Fruit fly (Drosophila melanogaster) Kc167 (cell line): ENCODE data around the gene CG9747.

Experiments
- Myc ChIP-seq: fragments of >200 bp; optimal IDR thresholded peaks from 2 replicates; lab custom pipeline; 2017; ENCODE audit warnings: missing external identifiers
- Sin3A ChIP-seq: fragments of >200 bp; optimal IDR thresholded peaks from 2 replicates; lab custom pipeline; 2018; ENCODE audit warnings: missing external identifiers
- h ChIP-seq: fragments of >200 bp; optimal IDR thresholded peaks from 3 replicates; lab custom pipeline; 2018; ENCODE audit warnings: missing external identifiers
- insv ChIP-seq: fragments of >200 bp; optimal IDR thresholded peaks from 3 replicates; lab custom pipeline; 2018; ENCODE audit warnings: missing external identifiers
- psq ChIP-seq: fragments of >200 bp; optimal IDR thresholded peaks from 2 replicates; lab custom pipeline; 2017; ENCODE audit warnings: missing external identifiers
- ttk ChIP-seq: sonication (Bioruptor generic); optimal IDR thresholded peaks from 2 replicates; lab custom pipeline; 2017; ENCODE audit warnings: missing external identifiers

CG9747 gene

DNA sequence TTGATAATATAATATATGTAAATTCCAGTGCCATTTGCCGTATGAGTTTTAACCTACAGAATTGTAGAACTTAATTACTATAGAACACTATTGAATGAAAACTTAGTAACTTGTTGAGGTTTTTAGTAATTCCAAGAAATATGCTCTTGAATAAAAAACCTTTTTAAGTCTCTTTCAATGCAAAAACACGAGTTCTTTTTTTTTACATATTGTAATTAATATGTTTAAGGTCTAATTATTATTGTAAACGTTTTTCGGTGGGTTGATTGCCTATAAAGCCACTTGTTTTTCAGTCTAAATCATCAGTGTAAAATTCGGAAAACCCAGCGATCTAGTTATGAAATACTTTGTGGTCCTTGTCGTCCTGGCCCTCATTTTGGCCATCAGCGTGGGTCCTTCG, 18.6 kb upstream of the CG9747 start, which contains the start of gene Anp:
Gene Anp (plus strand): TSS at position 301 of the 400 bp plus-strand sequence.
- TF ChIP-seq h (no peak), Myc (lab: Kevin White, UChicago) (no peak), insv (lab: Kevin White, UChicago) (no peak), ttk (lab: Kevin White, UChicago) (no peak), psq (lab: Kevin White, UChicago) (no peak), Sin3A (lab: Kevin White, UChicago) (no peak)

DNA sequence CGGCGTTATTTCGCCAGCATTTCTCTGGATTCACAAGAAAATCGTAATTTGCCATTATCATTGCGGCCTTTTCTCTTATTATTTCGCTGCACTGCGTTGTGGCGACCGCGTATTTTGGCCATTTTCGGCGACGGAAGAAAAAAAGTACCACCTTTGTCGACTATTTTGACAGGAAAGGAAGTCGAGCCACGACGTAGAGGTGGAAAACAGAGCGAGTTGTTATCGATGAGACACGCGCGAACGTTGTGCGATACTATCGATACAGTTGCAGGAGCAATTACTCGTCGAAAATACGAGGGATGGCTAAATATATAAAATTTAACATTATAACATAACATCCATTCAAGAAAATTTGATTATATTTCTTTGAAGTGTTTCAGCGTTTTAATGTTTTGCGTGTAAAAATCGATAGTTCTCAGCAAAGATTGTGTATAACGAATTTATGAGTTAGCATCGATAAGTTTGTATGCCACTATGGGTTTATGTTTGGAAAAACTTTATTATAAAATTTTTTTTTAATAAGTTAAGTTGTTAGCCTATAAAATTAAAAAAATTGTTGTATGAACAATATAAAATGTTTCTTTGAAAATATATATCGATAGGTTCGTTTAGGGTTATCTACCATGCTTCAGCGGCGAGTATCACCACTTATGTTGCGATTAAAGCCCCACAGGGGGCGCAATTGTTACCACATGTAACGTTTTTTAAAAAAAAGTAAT, 17.9 kb upstream of the CG9747 start, which contains the start of gene RpS7:
Gene RpS7 (minus strand): TSS at position 255 of the 719 bp plus-strand sequence.
- TF ChIP-seq insv (lab: Kevin White, UChicago) (no peak), h (no peak), ttk (lab: Kevin White, UChicago) (no peak), Sin3A (lab: Kevin White, UChicago) (no peak), psq (lab: Kevin White, UChicago) (no peak), Myc (lab: Kevin White, UChicago) (no peak)

- TF ChIP-seq ttk (lab: Kevin White, UChicago) (no peak), insv (lab: Kevin White, UChicago) (no peak), psq (lab: Kevin White, UChicago) (no peak), Myc (lab: Kevin White, UChicago) (no peak), h (no peak), Sin3A (lab: Kevin White, UChicago) (no peak)
Measured at dm6 chr3R:30208011-30208410, 17.0 kb upstream of the CG9747 start.

DNA sequence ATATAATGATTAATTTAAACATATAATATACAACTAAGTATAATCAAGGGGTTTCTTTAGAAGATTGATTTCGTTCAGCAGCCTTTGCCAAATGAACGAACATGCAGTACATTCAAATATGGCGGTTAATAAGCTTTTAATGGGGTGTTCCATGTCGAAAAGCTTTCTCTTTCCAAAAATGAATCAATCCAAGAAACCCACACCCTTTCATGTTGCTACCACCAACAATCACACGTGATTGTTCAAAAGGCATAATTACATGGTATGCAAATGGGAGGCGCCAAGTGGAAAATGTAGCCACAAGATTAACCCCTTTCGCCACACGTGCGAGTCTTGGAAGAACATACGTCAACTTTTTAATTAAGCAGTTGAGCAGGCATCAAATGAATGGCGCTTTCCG, 14.9 kb upstream of the CG9747 start:
- no peak for TF ChIP-seq Myc (lab: Kevin White, UChicago)
- no peak for TF ChIP-seq insv (lab: Kevin White, UChicago)
- TF ChIP-seq ttk (lab: Kevin White, UChicago), result no peak
- no peak for TF ChIP-seq psq (lab: Kevin White, UChicago)
- no peak for TF ChIP-seq h
- no peak for TF ChIP-seq Sin3A (lab: Kevin White, UChicago)

- TF ChIP-seq psq (lab: Kevin White, UChicago) (no peak), ttk (lab: Kevin White, UChicago) (no peak), h (no peak), Sin3A (lab: Kevin White, UChicago) (no peak), insv (lab: Kevin White, UChicago) (no peak), Myc (lab: Kevin White, UChicago) (no peak)
Measured at dm6 chr3R:30204004-30204603, 13.1 kb upstream of the CG9747 start.

DNA sequence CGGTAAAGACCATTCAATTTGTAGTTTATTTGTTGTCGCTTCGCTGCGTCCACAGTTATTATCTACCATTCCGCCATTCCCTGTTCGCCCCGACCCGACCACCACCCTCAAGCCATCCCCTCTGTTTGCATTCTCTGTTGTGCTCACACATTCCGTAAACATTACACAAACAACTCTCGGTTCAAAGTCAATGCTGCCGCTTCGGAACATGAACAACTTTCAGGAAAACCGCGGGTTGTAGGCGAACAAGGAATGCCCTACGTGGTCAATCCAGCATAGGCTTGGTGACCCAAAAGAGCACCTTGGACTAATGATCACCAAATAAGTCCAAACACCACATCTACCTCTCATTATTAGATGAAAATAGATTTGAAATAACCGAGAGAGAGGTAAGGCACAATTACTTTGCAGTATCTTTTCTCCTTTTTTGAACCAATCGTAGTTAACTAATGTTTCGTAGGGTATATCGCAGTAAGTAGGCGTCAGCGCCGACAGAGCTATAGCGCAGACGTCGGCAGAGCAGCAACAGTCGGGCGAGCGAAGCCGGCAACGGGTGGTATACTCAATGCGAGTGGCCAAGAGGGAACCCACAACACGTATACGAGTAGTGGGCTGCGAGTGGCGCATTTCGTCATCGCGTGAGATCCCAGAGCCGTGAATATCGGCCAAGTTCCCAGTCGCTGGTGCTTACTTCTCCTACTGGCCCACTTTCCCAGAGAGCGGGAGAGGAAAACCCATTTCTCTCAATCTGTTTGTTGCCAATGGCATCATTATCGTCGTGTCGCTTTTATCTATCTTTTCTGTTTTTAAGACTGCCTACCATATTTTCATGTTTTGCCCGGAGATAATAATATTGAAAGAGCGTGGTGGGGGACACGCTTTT, 12.3 kb upstream of the CG9747 start:
- TF ChIP-seq Sin3A (lab: Kevin White, UChicago) (no peak), h (no peak), ttk (lab: Kevin White, UChicago) (no peak), psq (lab: Kevin White, UChicago) (no peak), insv (lab: Kevin White, UChicago) (no peak), Myc (lab: Kevin White, UChicago) (no peak)

- TF ChIP-seq insv (lab: Kevin White, UChicago), result no peak
- no peak for TF ChIP-seq psq (lab: Kevin White, UChicago)
- no peak for TF ChIP-seq h
- TF ChIP-seq Sin3A (lab: Kevin White, UChicago), result no peak
- no peak for TF ChIP-seq ttk (lab: Kevin White, UChicago)
- TF ChIP-seq Myc (lab: Kevin White, UChicago), result no peak
Measured at dm6 chr3R:30202898-30203103, 11.7 kb upstream of the CG9747 start, which contains the start of gene CG9743. Gene CG9743, minus strand, starts transcription at chr3R:30202998.

DNA sequence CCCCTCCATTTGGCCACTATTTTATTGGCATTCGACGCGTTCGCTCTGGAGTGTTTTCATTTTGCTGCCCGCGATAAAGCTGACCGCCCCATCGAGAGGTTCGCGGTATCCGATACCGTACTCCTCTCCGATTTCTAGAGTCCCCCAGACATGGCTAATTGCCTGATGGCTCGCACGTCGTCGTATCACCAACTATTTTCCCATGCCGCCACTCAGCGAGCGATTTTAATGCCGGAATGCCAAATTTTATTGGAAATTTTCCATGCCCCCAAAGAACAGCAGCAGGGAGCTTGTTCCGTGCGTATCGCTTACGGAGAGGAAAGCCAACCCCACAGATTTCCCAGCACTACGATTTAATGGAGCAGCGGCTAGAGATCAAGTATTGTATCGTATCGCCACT, 10.0 kb upstream of the CG9747 start:
- TF ChIP-seq insv (lab: Kevin White, UChicago), result no peak
- TF ChIP-seq Myc (lab: Kevin White, UChicago), result no peak
- TF ChIP-seq psq (lab: Kevin White, UChicago), result no peak
- no peak for TF ChIP-seq h
- no peak for TF ChIP-seq ttk (lab: Kevin White, UChicago)
- no peak for TF ChIP-seq Sin3A (lab: Kevin White, UChicago)

DNA sequence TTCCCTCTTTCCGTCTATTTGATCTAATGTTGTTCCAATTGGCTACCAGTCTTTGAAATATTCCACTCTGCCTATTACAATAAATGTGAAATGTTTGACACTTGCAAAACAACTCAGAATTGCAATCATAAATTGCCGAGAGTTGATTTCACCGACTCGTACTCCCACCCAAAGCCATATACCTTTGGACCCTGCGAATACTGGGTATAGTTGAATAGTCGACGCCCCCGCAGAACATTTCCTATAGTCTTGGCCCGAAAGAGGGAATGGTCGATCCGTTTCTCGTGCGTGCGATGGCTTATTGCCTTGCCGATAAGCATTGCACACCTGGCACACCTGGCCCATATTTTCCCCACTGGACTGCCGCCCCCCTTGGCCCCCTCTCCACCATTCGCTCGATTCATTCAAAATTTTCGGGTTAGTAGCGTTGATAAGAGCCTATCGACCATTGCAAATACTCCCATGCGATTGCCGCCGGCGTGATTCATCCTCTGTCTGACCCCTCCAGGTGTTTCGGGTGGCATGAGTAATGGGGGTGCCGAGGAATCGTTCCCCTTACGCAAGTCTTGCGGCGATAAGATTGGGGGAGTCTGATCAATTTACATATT, 9.1 kb upstream of the CG9747 start:
- no peak for TF ChIP-seq Myc (lab: Kevin White, UChicago)
- TF ChIP-seq ttk (lab: Kevin White, UChicago), result no peak
- no peak for TF ChIP-seq Sin3A (lab: Kevin White, UChicago)
- no peak for TF ChIP-seq insv (lab: Kevin White, UChicago)

DNA sequence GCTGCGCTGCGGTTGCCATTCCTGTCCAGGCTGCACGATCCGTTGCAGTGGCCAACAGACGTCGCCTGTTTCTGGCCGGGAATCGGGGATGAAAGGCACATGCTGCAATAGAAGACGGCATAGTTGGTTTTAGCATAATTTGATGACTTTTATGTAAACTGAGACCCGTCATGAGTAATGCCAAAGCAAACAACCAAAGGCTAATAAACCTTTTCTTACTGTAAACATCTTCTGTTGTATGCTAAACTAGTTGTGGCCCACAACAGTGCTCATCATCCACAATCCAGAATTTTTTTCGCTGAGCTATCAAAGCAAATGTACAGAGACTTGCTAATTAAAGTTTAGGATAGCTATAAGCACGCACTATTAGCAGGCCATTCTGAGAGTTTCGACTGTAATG, 7.7 kb upstream of the CG9747 start:
- TF ChIP-seq h, result no peak
- no peak for TF ChIP-seq psq (lab: Kevin White, UChicago)
- no peak for TF ChIP-seq insv (lab: Kevin White, UChicago)
- no peak for TF ChIP-seq Sin3A (lab: Kevin White, UChicago)
- TF ChIP-seq ttk (lab: Kevin White, UChicago), result no peak
- TF ChIP-seq Myc (lab: Kevin White, UChicago), result no peak

DNA sequence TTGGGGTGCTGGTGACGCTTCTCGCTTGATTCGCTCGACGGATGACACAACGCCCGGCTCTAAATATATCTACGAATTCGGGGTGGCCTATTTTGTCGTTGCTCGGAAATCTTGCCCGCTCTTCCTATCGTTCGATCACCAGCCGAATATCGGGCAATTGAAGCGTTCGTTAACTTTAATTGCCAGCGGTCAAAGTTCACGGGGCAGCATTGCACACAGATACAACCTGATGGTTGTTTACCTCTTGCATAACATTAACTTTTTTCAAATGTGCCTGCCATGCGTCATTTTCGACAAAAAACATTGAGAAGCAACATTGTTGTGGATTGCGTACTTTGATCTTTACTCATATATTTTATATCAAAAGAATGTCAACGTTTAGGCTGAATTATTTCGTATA, 6.7 kb upstream of the CG9747 start:
- TF ChIP-seq psq (lab: Kevin White, UChicago), result no peak
- no peak for TF ChIP-seq Sin3A (lab: Kevin White, UChicago)
- no peak for TF ChIP-seq h
- TF ChIP-seq ttk (lab: Kevin White, UChicago), result no peak
- TF ChIP-seq insv (lab: Kevin White, UChicago), result no peak
